Fruit fly (Drosophila melanogaster): ENCODE data around the gene Rpn13R.
A peak's percentile ranks its signal among the peaks of the same experiment; 100 is the strongest.

Gene Rpn13R

DNA sequence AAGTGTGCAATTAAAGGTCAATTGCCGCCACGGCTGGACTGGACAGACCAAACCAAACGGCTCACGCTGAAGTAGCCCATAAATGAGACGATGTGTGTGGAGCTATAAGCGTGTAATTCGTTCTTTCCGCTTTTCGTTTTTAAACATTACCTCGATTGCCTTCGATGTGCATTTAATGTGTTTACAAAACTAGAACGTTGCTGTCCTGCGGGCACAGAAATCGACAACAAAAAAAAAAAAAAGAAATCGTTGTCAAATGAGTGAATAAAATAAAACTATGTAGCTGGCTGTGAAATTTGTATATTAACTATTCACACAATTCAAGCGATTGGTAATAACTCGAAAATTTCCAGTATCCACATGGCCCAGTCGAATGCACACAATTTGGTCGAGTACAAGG is at the start of gene Rpn13R:
Gene Rpn13R, plus strand, starts transcription at position 301 of the 400 bp plus-strand sequence.
- no peak for TF ChIP-seq CG4318 (GFP tag; optimal IDR thresholded peaks at IDR 0.05)
- TF ChIP-seq salr (GFP tag; optimal IDR thresholded peaks at IDR 0.05) = no peak
- no peak for TF ChIP-seq net (GFP tag; optimal IDR thresholded peaks at IDR 0.05)
- TF ChIP-seq dsx (GFP tag; optimal IDR thresholded peaks at IDR 0.05; ENCODE audit: poor library complexity, severe bottlenecking) = no peak
- TF ChIP-seq fd85E (GFP tag; optimal IDR thresholded peaks at IDR 0.05) = no peak
- TF ChIP-seq topi (GFP tag; optimal IDR thresholded peaks at IDR 0.05) = no peak
- TF ChIP-seq CG8119 (GFP tag; IDR thresholded peaks at IDR 0.05) = no peak
- TF ChIP-seq CG11294 (GFP tag; IDR thresholded peaks at IDR 0.05) = no peak

DNA sequence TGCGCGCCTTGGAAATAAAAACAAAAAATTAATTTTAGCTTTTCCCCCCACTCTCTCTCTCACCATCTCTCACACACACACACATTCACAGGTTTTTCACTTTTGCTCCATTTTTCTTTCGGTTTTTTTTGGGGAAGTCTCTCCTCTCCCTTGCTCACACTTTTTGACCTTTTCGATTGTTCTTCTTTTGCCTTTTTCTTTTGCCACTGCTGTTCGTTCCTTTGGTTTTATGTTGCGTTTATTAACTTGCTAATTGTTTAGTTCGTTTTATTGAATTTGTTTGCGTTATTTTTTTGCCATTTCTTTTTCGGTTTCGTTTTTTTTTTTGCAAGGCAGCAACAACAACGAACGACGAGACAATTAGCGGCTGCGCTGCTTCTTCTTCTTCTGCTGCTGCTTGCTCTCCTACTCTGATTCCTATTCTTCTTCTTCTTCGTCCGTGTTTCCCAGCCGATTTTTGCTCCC is 49.3 kb upstream of the Rpn13R start:
- TF ChIP-seq CG11762 (GFP tag; optimal IDR thresholded peaks at IDR 0.05; ENCODE audit: insufficient read depth) (peak; percentile 54), CG6276 (GFP tag; optimal IDR thresholded peaks at IDR 0.05) (peak; percentile 87), dsx (GFP tag; optimal IDR thresholded peaks at IDR 0.05; ENCODE audit: poor library complexity, severe bottlenecking) (peak; percentile 4), CG1621 (tag; optimal IDR thresholded peaks at IDR 0.05) (peak; percentile 14), CG15336 (GFP tag; IDR thresholded peaks at IDR 0.05) (peak; percentile 66; the same call in 1 of the 2 replicates), esn (GFP tag; optimal IDR thresholded peaks at IDR 0.05) (no peak), svp (GFP tag) (peak; percentile 84), fkh (GFP tag; optimal IDR thresholded peaks at IDR 0.05) (no peak), CG3032 (tag; optimal IDR thresholded peaks at IDR 0.05) (peak; percentile 49), Eip78C (GFP tag) (peak; percentile 39), salr (GFP tag; optimal IDR thresholded peaks at IDR 0.05) (peak in 1 of 2 experiments; percentile 78), pdm3 (GFP tag; optimal IDR thresholded peaks at IDR 0.05) (peak; percentile 19), CG3919 (GFP tag; optimal IDR thresholded peaks at IDR 0.05) (no peak), achi (GFP tag; optimal IDR thresholded peaks at IDR 0.05) (peak; percentile 24), Blimp-1 (GFP tag; optimal IDR thresholded peaks at IDR 0.05) (peak; percentile 32), Sox15 (GFP tag; optimal IDR thresholded peaks at IDR 0.05) (no peak), OdsH (GFP tag; optimal IDR thresholded peaks at IDR 0.05) (peak; percentile 3), Met (GFP tag; optimal IDR thresholded peaks at IDR 0.05) (no peak), Smox (GFP tag; optimal IDR thresholded peaks at IDR 0.05) (no peak), Ets21C (GFP tag; optimal IDR thresholded peaks at IDR 0.05) (no peak), cyc (GFP tag; optimal IDR thresholded peaks at IDR 0.05) (no peak), vri (GFP tag; optimal IDR thresholded peaks at IDR 0.05) (peak; percentile 34), fd85E (GFP tag; optimal IDR thresholded peaks at IDR 0.05) (no peak), spab (GFP tag; optimal IDR thresholded peaks at IDR 0.05) (peak; percentile 67), net (GFP tag; optimal IDR thresholded peaks at IDR 0.05) (peak; percentile 63), topi (GFP tag; optimal IDR thresholded peaks at IDR 0.05) (no peak), acj6 (GFP tag; optimal IDR thresholded peaks at IDR 0.05) (no peak), eg (GFP tag; IDR thresholded peaks at IDR 0.05) (peak; percentile 74; the same call in 2 of the 3 replicates), CG6808 (GFP tag; optimal IDR thresholded peaks at IDR 0.05) (peak; percentile 90), CG10631 (GFP tag; optimal IDR thresholded peaks at IDR 0.05) (peak; percentile 17), Hr39 (GFP tag; optimal IDR thresholded peaks at IDR 0.05) (no peak), CG10669 (GFP tag; optimal IDR thresholded peaks at IDR 0.05) (peak; percentile 52), CG8319 (GFP tag; optimal IDR thresholded peaks at IDR 0.05) (peak; percentile 19), CG9139 (GFP tag; optimal IDR thresholded peaks at IDR 0.05) (peak; percentile 72), dac (GFP tag; optimal IDR thresholded peaks at IDR 0.05) (peak; percentile 36), CG31627 (GFP tag; optimal IDR thresholded peaks at IDR 0.05) (no peak), Eip75B (GFP tag; optimal IDR thresholded peaks at IDR 0.05) (no peak), Ets96B (tag; optimal IDR thresholded peaks at IDR 0.05) (peak; percentile 44), CG8119 (GFP tag; IDR thresholded peaks at IDR 0.05) (peak; percentile 87), CG6163 (GFP tag; IDR thresholded peaks at IDR 0.05) (peak; percentile 43; the same call in 1 of the 3 replicates), CG11294 (GFP tag; IDR thresholded peaks at IDR 0.05) (0 out of 2 replicates have a peak, but pooled peaks have one; percentile 6), Hr38 (GFP tag; optimal IDR thresholded peaks at IDR 0.05) (no peak), lz (GFP tag; optimal IDR thresholded peaks at IDR 0.05) (no peak), CG11902 (GFP tag; optimal IDR thresholded peaks at IDR 0.05) (no peak), CG4318 (GFP tag; optimal IDR thresholded peaks at IDR 0.05) (no peak), CG7368 (GFP tag; optimal IDR thresholded peaks at IDR 0.05) (no peak), Lpt (GFP tag; optimal IDR thresholded peaks at IDR 0.05) (peak; percentile 72), CG8632 (GFP tag; optimal IDR thresholded peaks at IDR 0.05) (peak; percentile 37)
